Fruit fly (Drosophila melanogaster) whole organism, embryonic: ENCODE data around the gene CG3009.
A peak's percentile ranks its signal among the peaks of the same experiment; 100 is the strongest.

Experiments
- CG11456 ChIP-seq: fragments of 200-800 bp; sonication (Bioruptor generic); IDR thresholded peaks from 3 replicates; pipeline ENCODE4 v1.3.6; 2022; ENCODE audit warnings: missing biosample characterization, missing genetic modification characterization
- CG11504 ChIP-seq: fragments of 200-800 bp; sonication (Bioruptor generic); optimal IDR thresholded peaks from 3 replicates; lab custom pipeline; 2019; ENCODE audit warnings: missing biosample characterization, mild to moderate bottlenecking, missing genetic modification characterization, moderate library complexity
- CG12744 ChIP-seq: fragments of 200-800 bp; sonication (Bioruptor generic); optimal IDR thresholded peaks from 2 replicates; lab custom pipeline; 2016; ENCODE audit warnings: missing biosample characterization, missing genetic modification characterization
- CG13894 ChIP-seq: fragments of 200-800 bp; sonication (Bioruptor generic); optimal IDR thresholded peaks from 3 replicates; lab custom pipeline; 2018; ENCODE audit warnings: missing biosample characterization, mild to moderate bottlenecking, missing genetic modification characterization, moderate library complexity
- CG15696 ChIP-seq: fragments of 200-800 bp; sonication (Bioruptor generic); optimal IDR thresholded peaks from 2 replicates; lab custom pipeline; 2019; ENCODE audit warnings: missing biosample characterization, mild to moderate bottlenecking, missing genetic modification characterization, moderate library complexity
- CG1603 ChIP-seq: fragments of 200-800 bp; sonication (Bioruptor generic); optimal IDR thresholded peaks from 2 replicates; lab custom pipeline; 2019; ENCODE audit warnings: missing biosample characterization, mild to moderate bottlenecking, missing genetic modification characterization, moderate library complexity
- CG17328 ChIP-seq: fragments of 200-800 bp; sonication (Bioruptor generic); IDR thresholded peaks from 2 replicates; pipeline ENCODE4 v1.3.6; 2022; ENCODE audit warnings: missing biosample characterization, missing genetic modification characterization
- CG17568 ChIP-seq: fragments of 200-800 bp; sonication (Bioruptor generic); optimal IDR thresholded peaks from 2 replicates; lab custom pipeline; 2018; ENCODE audit warnings: missing biosample characterization, mild to moderate bottlenecking, missing genetic modification characterization, moderate library complexity
- CG17802 ChIP-seq: fragments of 200-800 bp; sonication (Bioruptor generic); optimal IDR thresholded peaks from 2 replicates; lab custom pipeline; 2018; ENCODE audit warnings: missing biosample characterization, mild to moderate bottlenecking, missing genetic modification characterization, moderate library complexity
- CG17829 ChIP-seq: fragments of 200-800 bp; optimal IDR thresholded peaks from 2 replicates; lab custom pipeline; 2019; ENCODE audit warnings: missing biosample characterization, mild to moderate bottlenecking, missing genetic modification characterization, moderate library complexity
- CG2120 ChIP-seq: fragments of 200-800 bp; sonication (Bioruptor generic); optimal IDR thresholded peaks from 3 replicates; lab custom pipeline; 2016; ENCODE audit warnings: missing biosample characterization, missing genetic modification characterization
- CG33213 ChIP-seq: fragments of 200-800 bp; sonication (Bioruptor generic); optimal IDR thresholded peaks from 3 replicates; lab custom pipeline; 2016; ENCODE audit warnings: missing biosample characterization, missing genetic modification characterization
- CG3726 ChIP-seq: fragments of 200-800 bp; sonication (Bioruptor generic); IDR thresholded peaks from 3 replicates; pipeline ENCODE4, ENCODE4 v1.3.6; 2022; ENCODE audit warnings: missing biosample characterization, missing genetic modification characterization
- CG3847 ChIP-seq: fragments of 200-800 bp; sonication (Bioruptor generic); IDR thresholded peaks from 2 replicates; pipeline ENCODE4 v1.3.6; 2022; ENCODE audit warnings: missing biosample characterization, missing genetic modification characterization
- CG4707 ChIP-seq: fragments of 200-800 bp; sonication (Bioruptor generic); optimal IDR thresholded peaks from 2 replicates; lab custom pipeline; 2018; ENCODE audit warnings: missing biosample characterization, mild to moderate bottlenecking, missing genetic modification characterization, moderate library complexity
- CG6654 ChIP-seq: fragments of 200-800 bp; sonication (Bioruptor generic); optimal IDR thresholded peaks from 2 replicates; lab custom pipeline; 2017; ENCODE audit warnings: missing biosample characterization, mild to moderate bottlenecking, missing genetic modification characterization
- CG6813 ChIP-seq: fragments of 200-800 bp; sonication (Bioruptor generic); optimal IDR thresholded peaks from 2 replicates; lab custom pipeline; 2017; ENCODE audit warnings: missing biosample characterization, missing genetic modification characterization, mild to moderate bottlenecking, moderate library complexity, missing genetic modification reagents
- CG7928 ChIP-seq: fragments of 200-800 bp; sonication (Bioruptor generic); optimal IDR thresholded peaks from 2 replicates; lab custom pipeline; 2017; ENCODE audit warnings: missing biosample characterization, mild to moderate bottlenecking, missing genetic modification characterization
- CG8089 ChIP-seq: fragments of 200-800 bp; sonication (Bioruptor generic); optimal IDR thresholded peaks from 3 replicates; lab custom pipeline; 2016; ENCODE audit warnings: missing biosample characterization, missing genetic modification characterization
- CTCF ChIP-seq: fragments of 200-800 bp; sonication (Bioruptor generic); optimal IDR thresholded peaks from 2 replicates; lab custom pipeline; 2017; ENCODE audit warnings: missing biosample characterization, mild to moderate bottlenecking, missing genetic modification characterization, moderate library complexity
- CkIIα-i1 ChIP-seq: fragments of 200-800 bp; sonication (Bioruptor generic); IDR thresholded peaks from 2 replicates; pipeline ENCODE4 v1.3.6; 2022; ENCODE audit warnings: missing biosample characterization, missing genetic modification characterization
- D ChIP-seq, 2 experiments: fragments of 200-800 bp in 1 of 2; fragments of >200 bp in 1 of 2; sonication (Bioruptor generic) in 1 of 2; optimal IDR thresholded peaks; 2 replicates in 1 of 2; 3 replicates in 1 of 2; lab custom pipeline; 2017; ENCODE audit warnings: mild to moderate bottlenecking in 1 of 2, missing biosample characterization in 1 of 2, missing genetic modification characterization in 1 of 2, missing genetic modification reagents in 1 of 2
- Doc3 ChIP-seq: fragments of 200-800 bp; sonication (Bioruptor generic); IDR thresholded peaks from 3 replicates; pipeline ENCODE4 v1.3.6; 2022; ENCODE audit warnings: missing biosample characterization, missing genetic modification characterization; ENCODE audit not compliant: partially characterized antibody
- Fer3 ChIP-seq: fragments of 200-800 bp; sonication (Bioruptor generic); optimal IDR thresholded peaks from 2 replicates; lab custom pipeline; 2018; ENCODE audit warnings: missing biosample characterization, mild to moderate bottlenecking, missing genetic modification characterization, moderate library complexity
- Hmr ChIP-seq: fragments of 200-800 bp; sonication (Bioruptor generic); optimal IDR thresholded peaks from 3 replicates; lab custom pipeline; 2017; ENCODE audit warnings: mild to moderate bottlenecking, missing biosample characterization, missing genetic modification reagents, missing genetic modification characterization
- Kr ChIP-seq: fragments of 200-800 bp; sonication (Bioruptor generic); optimal IDR thresholded peaks from 2 replicates; lab custom pipeline; 2017; ENCODE audit warnings: missing biosample characterization, mild to moderate bottlenecking, missing genetic modification characterization
- Meics ChIP-seq: fragments of 200-800 bp; sonication (Bioruptor generic); optimal IDR thresholded peaks from 2 replicates; lab custom pipeline; 2017; ENCODE audit warnings: missing biosample characterization, mild to moderate bottlenecking, missing genetic modification characterization
- Mes4 ChIP-seq: fragments of 200-800 bp; sonication (Bioruptor generic); optimal IDR thresholded peaks from 2 replicates; lab custom pipeline; 2016; ENCODE audit warnings: missing biosample characterization, missing genetic modification characterization
- Nf-YC ChIP-seq: fragments of 200-800 bp; optimal IDR thresholded peaks from 3 replicates; lab custom pipeline; 2019; ENCODE audit warnings: missing biosample characterization, mild to moderate bottlenecking, missing genetic modification characterization, moderate library complexity
- Opbp ChIP-seq: fragments of 200-800 bp; sonication (Bioruptor generic); IDR thresholded peaks from 3 replicates; pipeline ENCODE4 v1.3.6; 2022; ENCODE audit warnings: missing biosample characterization, missing genetic modification characterization; ENCODE audit not compliant: partially characterized antibody
- Stat92E ChIP-seq, 3 experiments: fragments of >200 bp in 2 of 3; fragments of 200-800 bp in 1 of 3; sonication (Bioruptor generic) in 1 of 3; optimal IDR thresholded peaks; 2 replicates each; lab custom pipeline; 2017 to 2019; ENCODE audit warnings: missing biosample characterization in 3 of 3, missing genetic modification characterization in 3 of 3, mild to moderate bottlenecking in 1 of 3, moderate library complexity in 1 of 3
- Trl ChIP-seq, 3 experiments: fragments of >200 bp in 2 of 3; fragments of 200-800 bp in 1 of 3; sonication (Bioruptor generic) in 1 of 3; optimal IDR thresholded peaks; 2 replicates in 1 of 3; 3 replicates in 2 of 3; lab custom pipeline; 2016 to 2017; ENCODE audit warnings: missing biosample characterization in 1 of 3, missing genetic modification characterization in 1 of 3
- ab ChIP-seq: fragments of 200-800 bp; sonication (Bioruptor generic); optimal IDR thresholded peaks from 2 replicates; lab custom pipeline; 2016; ENCODE audit warnings: missing biosample characterization, missing genetic modification characterization
- btn ChIP-seq: fragments of 200-800 bp; sonication (Bioruptor generic); optimal IDR thresholded peaks from 2 replicates; lab custom pipeline; 2016; ENCODE audit warnings: missing biosample characterization, missing genetic modification characterization
- cas ChIP-seq: fragments of 200-800 bp; sonication (Bioruptor generic); IDR thresholded peaks from 2 replicates; pipeline ENCODE4 v1.3.6; 2022; ENCODE audit warnings: missing biosample characterization, missing genetic modification characterization
- danr ChIP-seq: fragments of 200-800 bp; sonication (Bioruptor generic); IDR thresholded peaks from 2 replicates; pipeline ENCODE4 v1.3.6; 2022; ENCODE audit warnings: missing biosample characterization, missing genetic modification characterization
- gcm ChIP-seq: fragments of 200-800 bp; sonication (Bioruptor generic); optimal IDR thresholded peaks from 2 replicates; lab custom pipeline; 2019; ENCODE audit warnings: missing biosample characterization, mild to moderate bottlenecking, missing genetic modification characterization, moderate library complexity
- lola ChIP-seq, 3 experiments: fragments of >200 bp in 2 of 3; fragments of 200-800 bp in 1 of 3; sonication (Bioruptor generic) in 1 of 3; optimal IDR thresholded peaks; 2 replicates each; lab custom pipeline; 2017 to 2019; ENCODE audit warnings: missing biosample characterization in 3 of 3, missing genetic modification characterization in 3 of 3, mild to moderate bottlenecking in 1 of 3, moderate library complexity in 1 of 3
- maf-S ChIP-seq: fragments of 200-800 bp; sonication (Bioruptor generic); optimal IDR thresholded peaks from 2 replicates; lab custom pipeline; 2016; ENCODE audit warnings: missing biosample characterization, missing genetic modification characterization
- mam ChIP-seq: fragments of 200-800 bp; sonication (Bioruptor generic); optimal IDR thresholded peaks from 3 replicates; lab custom pipeline; 2016; ENCODE audit warnings: missing biosample characterization, missing genetic modification characterization
- nerfin-1 ChIP-seq: fragments of 200-800 bp; sonication (Bioruptor generic); optimal IDR thresholded peaks from 3 replicates; lab custom pipeline; 2019; ENCODE audit warnings: missing biosample characterization, mild to moderate bottlenecking, missing genetic modification characterization, moderate library complexity
- nerfin-2 ChIP-seq: fragments of 200-800 bp; sonication (Bioruptor generic); IDR thresholded peaks from 2 replicates; pipeline ENCODE4 v1.3.6; 2022; ENCODE audit warnings: missing biosample characterization, missing genetic modification characterization; ENCODE audit not compliant: partially characterized antibody
- prd ChIP-seq, 3 experiments: fragments of >200 bp in 2 of 3; fragments of 200-800 bp in 1 of 3; sonication (Bioruptor generic) in 1 of 3; optimal IDR thresholded peaks in 2 of 3; IDR thresholded peaks in 1 of 3; 2 replicates in 2 of 3; 3 replicates in 1 of 3; pipeline versions ENCODE4 v1.3.6 to Lab custom; 2017 to 2022; ENCODE audit warnings: missing biosample characterization in 1 of 3, missing genetic modification characterization in 1 of 3
- shn ChIP-seq: fragments of 200-800 bp; sonication (Bioruptor generic); optimal IDR thresholded peaks from 3 replicates; lab custom pipeline; 2016; ENCODE audit warnings: missing biosample characterization, missing genetic modification characterization
- slp2 ChIP-seq: fragments of 200-800 bp; sonication (Bioruptor generic); optimal IDR thresholded peaks from 2 replicates; lab custom pipeline; 2016; ENCODE audit warnings: missing biosample characterization, missing genetic modification characterization
- stc ChIP-seq: fragments of 200-800 bp; sonication (Bioruptor generic); IDR thresholded peaks from 2 replicates; pipeline ENCODE4 v1.3.6; 2022; ENCODE audit warnings: missing biosample characterization, missing genetic modification characterization
- trem ChIP-seq: fragments of 200-800 bp; optimal IDR thresholded peaks from 3 replicates; lab custom pipeline; 2019; ENCODE audit warnings: missing biosample characterization, mild to moderate bottlenecking, missing genetic modification characterization, moderate library complexity
- yki ChIP-seq: fragments of >200 bp; optimal IDR thresholded peaks from 3 replicates; lab custom pipeline; 2018

Gene CG3009

dm6 chrX:4679813-4680381 is 13.4 kb upstream of the CG3009 start (continued):
- TF ChIP-seq ab (GFP tag; lab: Kevin White, UChicago) = no peak
- TF ChIP-seq nerfin-2 (GFP tag; lab: Robert Waterston, UW) = no peak
- peak; percentile 33 for TF ChIP-seq nerfin-1 (tag; lab: Kevin White, UChicago)
- TF ChIP-seq CG3847 (GFP tag; lab: Robert Waterston, UW) = peak; percentile 34
- peak; percentile 49 for TF ChIP-seq maf-S (GFP tag; lab: Kevin White, UChicago)
- TF ChIP-seq trem (tag; lab: Kevin White, UChicago) = no peak
- TF ChIP-seq CG11456 = 0 out of 3 replicates have a peak, but pooled peaks have one; percentile 44
- peak; percentile 27 for TF ChIP-seq CG17829
- no peak for TF ChIP-seq CTCF (GFP tag; lab: Kevin White, UChicago)
- peak; percentile 23 for TF ChIP-seq slp2 (GFP tag; lab: Kevin White, UChicago)
- no peak for TF ChIP-seq yki
- TF ChIP-seq Kr (GFP tag; lab: Kevin White, UChicago) = no peak
- peak; percentile 27 for TF ChIP-seq Hmr
- TF ChIP-seq CG8089 (GFP tag; lab: Kevin White, UChicago) = no peak
- no peak for TF ChIP-seq Doc3
- TF ChIP-seq CG1603 (tag; lab: Kevin White, UChicago) = no peak
- no peak for TF ChIP-seq Trl (optimal IDR thresholded peaks at IDR 0.05; lab: Kevin White, UChicago)
- TF ChIP-seq Trl (GFP tag; optimal IDR thresholded peaks at IDR 0.05; lab: Kevin White, UChicago) = peak; percentile 4
- no peak for TF ChIP-seq CG6813
- TF ChIP-seq Opbp (GFP tag; lab: Robert Waterston, UW) = no peak
- no peak for TF ChIP-seq Mes4 (GFP tag; lab: Kevin White, UChicago)
- no peak for TF ChIP-seq CG17568
- peak; percentile 69 for TF ChIP-seq CG17328 (GFP tag; lab: Robert Waterston, UW)
- peak; percentile 57 for TF ChIP-seq Meics
- TF ChIP-seq CkIIα-i1 = no peak
- peak; percentile 63 for TF ChIP-seq CG11504 (tag; lab: Kevin White, UChicago)
- TF ChIP-seq stc = 0 out of 2 replicates have a peak, but pooled peaks have one; percentile 36
- TF ChIP-seq Fer3 (tag; lab: Kevin White, UChicago) = peak; percentile 57
- peak; percentile 13 for TF ChIP-seq CG7928 (GFP tag; lab: Kevin White, UChicago)
- no peak for TF ChIP-seq cas
- TF ChIP-seq CG13894 (tag; lab: Kevin White, UChicago) = no peak
- peak; percentile 3 for TF ChIP-seq CG6654
- no peak for TF ChIP-seq Nf-YC (tag; lab: Kevin White, UChicago)
- TF ChIP-seq mam (GFP tag; lab: Kevin White, UChicago) = peak; percentile 55
- TF ChIP-seq Stat92E (GFP tag; optimal IDR thresholded peaks at IDR 0.05; lab: Kevin White, UChicago) = no peak
- peak; percentile 3 for TF ChIP-seq shn
- no peak for TF ChIP-seq CG4707 (GFP tag; lab: Kevin White, UChicago)
- no peak for TF ChIP-seq D (optimal IDR thresholded peaks at IDR 0.05; lab: Kevin White, UChicago)
- TF ChIP-seq D (GFP tag; optimal IDR thresholded peaks at IDR 0.05; lab: Kevin White, UChicago) = peak; percentile 45
- TF ChIP-seq CG33213 = peak; percentile 11
- TF ChIP-seq CG17802 (tag; lab: Kevin White, UChicago) = no peak
- peak; percentile 41 for TF ChIP-seq CG12744 (GFP tag; lab: Kevin White, UChicago)
- TF ChIP-seq gcm (GFP tag; lab: Kevin White, UChicago) = peak; percentile 3
- peak; percentile 19 for TF ChIP-seq CG15696 (tag; lab: Kevin White, UChicago)
- TF ChIP-seq prd (optimal IDR thresholded peaks at IDR 0.05; lab: Kevin White, UChicago) = no peak
- peak; percentile 69; the same call in 2 of the 3 replicates for TF ChIP-seq prd (GFP tag; IDR thresholded peaks at IDR 0.05; lab: Robert Waterston, UW)
- TF ChIP-seq btn (GFP tag; lab: Kevin White, UChicago) = peak; percentile 55
- 0 out of 2 replicates have a peak, but pooled peaks have one; percentile 6 for TF ChIP-seq danr (GFP tag; lab: Robert Waterston, UW)
- TF ChIP-seq CG3726 = no peak
- TF ChIP-seq CG2120 = peak; percentile 69
- peak in 1 of 3 experiments; percentile 48 for TF ChIP-seq lola (GFP tag; optimal IDR thresholded peaks at IDR 0.05; lab: Kevin White, UChicago)
